Worm (Caenorhabditis elegans): ENCODE results near the gene lsm-1.
A peak's percentile ranks its signal among the peaks of the same experiment; 100 is the strongest.

The lsm-1 gene

ce11 chrII:11094431-11094830 is 32.3 kb upstream of the lsm-1 start:
- TF ChIP-seq pros-1 (tag; optimal IDR thresholded peaks at IDR 0.05), result no peak
- TF ChIP-seq pax-1 (tag; optimal IDR thresholded peaks at IDR 0.05), result no peak
- TF ChIP-seq dve-1 (tag; optimal IDR thresholded peaks at IDR 0.05), result no peak
- no peak for TF ChIP-seq ceh-34 (tag; optimal IDR thresholded peaks at IDR 0.05)
- TF ChIP-seq ceh-45 (GFP tag; IDR thresholded peaks at IDR 0.05), result no peak
- TF ChIP-seq C08G9.2 (tag; optimal IDR thresholded peaks at IDR 0.05), result no peak
- no peak for TF ChIP-seq hlh-15 (tag; optimal IDR thresholded peaks at IDR 0.05)
- TF ChIP-seq K09A11.1 (tag; optimal IDR thresholded peaks at IDR 0.05; ENCODE audit: insufficient read depth), result no peak
- TF ChIP-seq tbx-7 (tag; optimal IDR thresholded peaks at IDR 0.05), result no peak
- TF ChIP-seq ref-2 (tag; optimal IDR thresholded peaks at IDR 0.05), result no peak
- TF ChIP-seq ceh-24 (tag; optimal IDR thresholded peaks at IDR 0.05), result no peak
- TF ChIP-seq elt-4 (tag; optimal IDR thresholded peaks at IDR 0.05), result no peak
- TF ChIP-seq pha-4 (tag; optimal IDR thresholded peaks at IDR 0.05), result no peak
- TF ChIP-seq ceh-18 (tag; optimal IDR thresholded peaks at IDR 0.05), result no peak
- TF ChIP-seq ceh-48 (tag; optimal IDR thresholded peaks at IDR 0.05), result no peak
- no peak for TF ChIP-seq unc-86 (tag; optimal IDR thresholded peaks at IDR 0.05)
- TF ChIP-seq odd-2 (tag; optimal IDR thresholded peaks at IDR 0.05), result no peak
- no peak for TF ChIP-seq che-1 (tag; optimal IDR thresholded peaks at IDR 0.05)

- TF ChIP-seq ceh-24 (tag; optimal IDR thresholded peaks at IDR 0.05) (no peak), hlh-6 (tag; optimal IDR thresholded peaks at IDR 0.05) (no peak), ceh-34 (tag; optimal IDR thresholded peaks at IDR 0.05) (no peak), pat-9 (tag; optimal IDR thresholded peaks at IDR 0.05) (no peak), che-1 (tag; optimal IDR thresholded peaks at IDR 0.05) (no peak), unc-42 (tag; optimal IDR thresholded peaks at IDR 0.05) (no peak), npax-4 (tag; optimal IDR thresholded peaks at IDR 0.05) (no peak), unc-3 (GFP tag; conservative IDR thresholded peaks at IDR 0.05) (no peak), unc-3 (tag; optimal IDR thresholded peaks at IDR 0.05) (no peak)
Measured at ce11 chrII:11096233-11096632, 30.5 kb upstream of the lsm-1 start, which contains the start of gene nbs-1. Gene nbs-1, minus strand, starts transcription at chrII:11096478.

- TF ChIP-seq ceh-30 (tag; optimal IDR thresholded peaks at IDR 0.05) (no peak), fax-1 (tag; optimal IDR thresholded peaks at IDR 0.05) (no peak), pat-9 (tag; optimal IDR thresholded peaks at IDR 0.05) (no peak), rnt-1 (tag; optimal IDR thresholded peaks at IDR 0.05) (peak; percentile 37), ceh-22 (tag; optimal IDR thresholded peaks at IDR 0.05) (no peak), unc-55 (GFP tag; optimal IDR thresholded peaks at IDR 0.05) (peak; percentile 62), ceh-9 (tag; optimal IDR thresholded peaks at IDR 0.05) (no peak), pha-2 (tag; optimal IDR thresholded peaks at IDR 0.05) (no peak), hlh-15 (tag; optimal IDR thresholded peaks at IDR 0.05) (no peak), npax-4 (tag; optimal IDR thresholded peaks at IDR 0.05) (no peak), odd-2 (tag; optimal IDR thresholded peaks at IDR 0.05) (no peak), unc-42 (tag; optimal IDR thresholded peaks at IDR 0.05) (peak; percentile 49), Y22D7AL.16 (tag; optimal IDR thresholded peaks at IDR 0.05) (no peak), dve-1 (tag; optimal IDR thresholded peaks at IDR 0.05) (peak; percentile 42), dmd-4 (tag; optimal IDR thresholded peaks at IDR 0.05; ENCODE audit: borderline replicate concordance) (no peak), che-1 (tag; optimal IDR thresholded peaks at IDR 0.05) (no peak), ceh-6 (GFP tag; optimal IDR thresholded peaks at IDR 0.05) (no peak), hlh-30 (tag; optimal IDR thresholded peaks at IDR 0.05; ENCODE audit: insufficient read depth) (peak; percentile 20), fkh-10 (GFP tag; optimal IDR thresholded peaks at IDR 0.05) (no peak), ceh-2 (tag; optimal IDR thresholded peaks at IDR 0.05) (no peak), elt-2 (tag; optimal IDR thresholded peaks at IDR 0.05) (peak; percentile 24), K02D7.2 (tag; optimal IDR thresholded peaks at IDR 0.05) (no peak), T23F11.4 (GFP tag; optimal IDR thresholded peaks at IDR 0.05) (no peak), C38D4.7 (GFP tag; optimal IDR thresholded peaks at IDR 0.05) (no peak), ceh-34 (tag; optimal IDR thresholded peaks at IDR 0.05) (peak; percentile 51), ceh-18 (tag; optimal IDR thresholded peaks at IDR 0.05) (peak; percentile 60), gmeb-2 (tag; optimal IDR thresholded peaks at IDR 0.05) (no peak), sdc-2 (tag; optimal IDR thresholded peaks at IDR 0.05) (no peak), K09A11.1 (tag; optimal IDR thresholded peaks at IDR 0.05; ENCODE audit: insufficient read depth) (no peak), nfya-1 (tag; optimal IDR thresholded peaks at IDR 0.05) (peak; percentile 87), zip-5 (tag; optimal IDR thresholded peaks at IDR 0.05) (no peak), ceh-31 (tag; optimal IDR thresholded peaks at IDR 0.05) (peak; percentile 68), hlh-8 (tag; optimal IDR thresholded peaks at IDR 0.05) (no peak), hlh-6 (tag; optimal IDR thresholded peaks at IDR 0.05) (no peak)
Measured at ce11 chrII:11097154-11097887, 29.4 kb upstream of the lsm-1 start, which contains the start of the genes rpl-36.A and nuo-1. Gene rpl-36.A, minus strand, starts transcription at chrII:11097204. Gene nuo-1, plus strand, starts transcription at chrII:11097837.

All from whole organism, late embryonic.